Worm (Caenorhabditis elegans) whole organism, dauer: ENCODE measurements around the gene ZC262.7.
"Not testable (repeated sequence)": the region's sequence is repeated elsewhere in the genome, so short reads cannot be mapped to it uniquely, and the experiment has no call there.

Source experiments
- unc-62 ChIP-seq: sonication (generic microtip); optimal IDR thresholded peaks from 2 replicates; lab custom pipeline; 2017; ENCODE audit warnings: missing biosample characterization, missing genetic modification reagents, missing genetic modification characterization

The ZC262.7 gene

ce11 chrIII:8347822-8348221 is 3.7 kb upstream of the ZC262.7 start, which contains the start of gene clc-29:
TSS of gene clc-29 (minus strand) at chrIII:8347922.
- TF ChIP-seq unc-62 (GFP tag; lab: Kevin White, UChicago) = not testable (repeated sequence)

ce11 chrIII:8339372-8339771 is 4.8 kb downstream of the ZC262.7 start, which contains the start of gene clc-28:
TSS of gene clc-28 (minus strand) at chrIII:8339472.
- TF ChIP-seq unc-62 (GFP tag; lab: Kevin White, UChicago) = not testable (repeated sequence)

ce11 chrIII:8334432-8334831 is 9.7 kb downstream of the ZC262.7 start, which contains the start of gene ZC262.4:
TSS of gene ZC262.4 (minus strand) at chrIII:8334532.
- no peak for TF ChIP-seq unc-62 (GFP tag; lab: Kevin White, UChicago)

ce11 chrIII:8331779-8332178 is 12.4 kb downstream of the ZC262.7 start, which contains the start of the genes mrps-18A and ZC262.2:
TSS of gene mrps-18A (minus strand) at chrIII:8331919.
TSS of gene ZC262.2 (plus strand) at chrIII:8332062.
- no peak for TF ChIP-seq unc-62 (GFP tag; lab: Kevin White, UChicago)

- no peak for TF ChIP-seq unc-62 (GFP tag; lab: Kevin White, UChicago)
Observed at ce11 chrIII:8331211-8331610, 12.9 kb downstream of the ZC262.7 start, which contains the start of gene iglr-2. TSS of gene iglr-2 (minus strand) at chrIII:8331311.

- TF ChIP-seq unc-62 (GFP tag; lab: Kevin White, UChicago) = no peak
Observed at ce11 chrIII:8325574-8326513, 18.3 kb downstream of the ZC262.7 start, which contains the start of gene ZC262.13. TSS of gene ZC262.13 (plus strand) at chrIII:8326214.

ce11 chrIII:8324412-8324811 is 19.7 kb downstream of the ZC262.7 start, which contains the start of gene F10E9.12:
TSS of gene F10E9.12 (plus strand) at chrIII:8324542.
- no peak for TF ChIP-seq unc-62 (GFP tag; lab: Kevin White, UChicago)

ce11 chrIII:8322645-8323213 is 21.4 kb downstream of the ZC262.7 start, which contains the start of gene F10E9.1:
TSS of gene F10E9.1 (plus strand) at chrIII:8323163.
- no peak for TF ChIP-seq unc-62 (GFP tag; lab: Kevin White, UChicago)

ce11 chrIII:8321225-8321624 is 22.9 kb downstream of the ZC262.7 start:
- TF ChIP-seq unc-62 (GFP tag; lab: Kevin White, UChicago) = no peak

- TF ChIP-seq unc-62 (GFP tag; lab: Kevin White, UChicago) = no peak
Observed at ce11 chrIII:8320183-8320582, 24.0 kb downstream of the ZC262.7 start, which contains the start of gene F10E9.10. TSS of gene F10E9.10 (minus strand) at chrIII:8320283.

- TF ChIP-seq unc-62 (GFP tag; lab: Kevin White, UChicago) = no peak
Observed at ce11 chrIII:8319100-8319499, 25.0 kb downstream of the ZC262.7 start, which contains the start of gene F10E9.11. TSS of gene F10E9.11 (minus strand) at chrIII:8319260.

ce11 chrIII:8318488-8318887 is 25.6 kb downstream of the ZC262.7 start, which contains the start of gene sas-4:
TSS of gene sas-4 (minus strand) at chrIII:8318588.
- TF ChIP-seq unc-62 (GFP tag; lab: Kevin White, UChicago) = no peak

ce11 chrIII:8312393-8312792 is 31.7 kb downstream of the ZC262.7 start, which contains the start of gene F10E9.2:
TSS of gene F10E9.2 (plus strand) at chrIII:8312693.
- no peak for TF ChIP-seq unc-62 (GFP tag; lab: Kevin White, UChicago)

ce11 chrIII:8310239-8311057 is 33.7 kb downstream of the ZC262.7 start, which contains the start of gene F10E9.3:
TSS of gene F10E9.3 (plus strand) at chrIII:8311007.
- no peak for TF ChIP-seq unc-62 (GFP tag; lab: Kevin White, UChicago)
